Fruit fly (Drosophila melanogaster) whole organism, embryonic: ENCODE data around the gene CG31358.

ENCODE experiments used
- Atf-2 ChIP-seq: fragments of 200-800 bp; sonication (Bioruptor generic); optimal IDR thresholded peaks from 2 replicates; lab custom pipeline; 2016; ENCODE audit warnings: missing biosample characterization, missing genetic modification characterization
- CG11247 ChIP-seq: fragments of 200-800 bp; sonication (Bioruptor generic); IDR thresholded peaks from 2 replicates; pipeline ENCODE4 v1.3.6; 2022; ENCODE audit warnings: missing biosample characterization, missing genetic modification characterization
- CG13424 ChIP-seq: fragments of 200-800 bp; sonication (Bioruptor generic); optimal IDR thresholded peaks from 2 replicates; lab custom pipeline; 2019; ENCODE audit warnings: missing biosample characterization, mild to moderate bottlenecking, missing genetic modification characterization, moderate library complexity
- CG13775 ChIP-seq: fragments of 200-800 bp; sonication (Bioruptor generic); optimal IDR thresholded peaks from 3 replicates; lab custom pipeline; 2017; ENCODE audit warnings: missing biosample characterization, mild to moderate bottlenecking, missing genetic modification characterization
- CG15073 ChIP-seq: fragments of 200-800 bp; sonication (Bioruptor generic); optimal IDR thresholded peaks from 2 replicates; lab custom pipeline; 2016; ENCODE audit warnings: missing biosample characterization, missing genetic modification characterization
- CG17328 ChIP-seq: fragments of 200-800 bp; sonication (Bioruptor generic); IDR thresholded peaks from 2 replicates; pipeline ENCODE4 v1.3.6; 2022; ENCODE audit warnings: missing biosample characterization, missing genetic modification characterization
- CG17385 ChIP-seq: fragments of 200-800 bp; sonication (Bioruptor generic); optimal IDR thresholded peaks from 3 replicates; lab custom pipeline; 2018; ENCODE audit warnings: missing biosample characterization, mild to moderate bottlenecking, missing genetic modification characterization
- CG17912 ChIP-seq: fragments of 200-800 bp; sonication (Bioruptor generic); optimal IDR thresholded peaks from 2 replicates; lab custom pipeline; 2018; ENCODE audit warnings: missing biosample characterization, mild to moderate bottlenecking, missing genetic modification characterization
- CG2116 ChIP-seq: fragments of 200-800 bp; sonication (Bioruptor generic); optimal IDR thresholded peaks from 3 replicates; lab custom pipeline; 2018; ENCODE audit warnings: missing biosample characterization, mild to moderate bottlenecking, missing genetic modification characterization
- CG42726 ChIP-seq: fragments of 200-800 bp; sonication (Bioruptor generic); IDR thresholded peaks from 2 replicates; pipeline ENCODE4 v1.3.6; 2022; ENCODE audit warnings: missing biosample characterization, missing genetic modification characterization; ENCODE audit not compliant: partially characterized antibody
- CG4328 ChIP-seq: fragments of 200-800 bp; sonication (Bioruptor generic); optimal IDR thresholded peaks from 3 replicates; lab custom pipeline; 2017; ENCODE audit warnings: missing biosample characterization, missing genetic modification reagents, missing genetic modification characterization
- CG6813 ChIP-seq: fragments of 200-800 bp; sonication (Bioruptor generic); optimal IDR thresholded peaks from 2 replicates; lab custom pipeline; 2017; ENCODE audit warnings: missing biosample characterization, missing genetic modification characterization, mild to moderate bottlenecking, moderate library complexity, missing genetic modification reagents
- CG8924 ChIP-seq: fragments of 200-800 bp; optimal IDR thresholded peaks from 3 replicates; lab custom pipeline; 2019; ENCODE audit warnings: missing biosample characterization, mild to moderate bottlenecking, missing genetic modification characterization, moderate library complexity
- CG9609 ChIP-seq: fragments of 200-800 bp; sonication (Bioruptor generic); optimal IDR thresholded peaks from 3 replicates; lab custom pipeline; 2016; ENCODE audit warnings: missing biosample characterization, missing genetic modification characterization
- Dbx ChIP-seq: fragments of 200-800 bp; sonication (Bioruptor generic); IDR thresholded peaks from 3 replicates; pipeline ENCODE4 v1.3.6; 2022; ENCODE audit warnings: missing biosample characterization, missing genetic modification characterization
- Dfd ChIP-seq, 2 experiments: fragments of >200 bp; optimal IDR thresholded peaks; 2 replicates each; lab custom pipeline; 2017; ENCODE audit warnings: missing biosample characterization in 2 of 2, missing genetic modification characterization in 2 of 2
- Dll ChIP-seq: fragments of 200-800 bp; sonication (Bioruptor generic); IDR thresholded peaks from 4 replicates; pipeline ENCODE4 v1.3.6; 2022; ENCODE audit warnings: missing biosample characterization, missing genetic modification characterization; ENCODE audit not compliant: partially characterized antibody
- Drgx ChIP-seq: fragments of 200-800 bp; sonication (Bioruptor generic); IDR thresholded peaks from 2 replicates; pipeline ENCODE4 v1.3.6; 2022; ENCODE audit warnings: missing biosample characterization, missing genetic modification characterization
- Ets65A ChIP-seq: fragments of 200-800 bp; sonication (Bioruptor generic); peaks from one replicate; lab custom pipeline; 2016; ENCODE audit warnings: missing biosample characterization, missing genetic modification characterization
- HLH4C ChIP-seq: fragments of 200-800 bp; sonication (Bioruptor generic); IDR thresholded peaks from 3 replicates; pipeline ENCODE4 v1.3.6; 2022; ENCODE audit warnings: missing biosample characterization, missing genetic modification characterization; ENCODE audit not compliant: partially characterized antibody
- Hey ChIP-seq: fragments of 200-800 bp; sonication (Bioruptor generic); optimal IDR thresholded peaks from 3 replicates; lab custom pipeline; 2018; ENCODE audit warnings: missing biosample characterization, mild to moderate bottlenecking, missing genetic modification characterization
- Kr ChIP-seq: fragments of 200-800 bp; sonication (Bioruptor generic); optimal IDR thresholded peaks from 2 replicates; lab custom pipeline; 2017; ENCODE audit warnings: missing biosample characterization, mild to moderate bottlenecking, missing genetic modification characterization
- Lhr ChIP-seq: fragments of 200-800 bp; sonication (Bioruptor generic); optimal IDR thresholded peaks from 3 replicates; lab custom pipeline; 2017; ENCODE audit warnings: mild to moderate bottlenecking, missing biosample characterization, missing genetic modification reagents, missing genetic modification characterization
- NC2β ChIP-seq: fragments of 200-800 bp; sonication (Bioruptor generic); optimal IDR thresholded peaks from 2 replicates; lab custom pipeline; 2016; ENCODE audit warnings: missing biosample characterization, missing genetic modification characterization
- Nf-YB ChIP-seq: fragments of 200-800 bp; sonication (Bioruptor generic); optimal IDR thresholded peaks from 3 replicates; lab custom pipeline; 2019; ENCODE audit warnings: missing biosample characterization, mild to moderate bottlenecking, missing genetic modification characterization, moderate library complexity
- Opbp ChIP-seq: fragments of 200-800 bp; sonication (Bioruptor generic); IDR thresholded peaks from 3 replicates; pipeline ENCODE4 v1.3.6; 2022; ENCODE audit warnings: missing biosample characterization, missing genetic modification characterization; ENCODE audit not compliant: partially characterized antibody
- Optix ChIP-seq: fragments of 200-800 bp; sonication (Bioruptor generic); IDR thresholded peaks from 3 replicates; pipeline ENCODE4 v1.3.6; 2022; ENCODE audit warnings: missing biosample characterization, missing genetic modification characterization
- Sry-β ChIP-seq: fragments of 200-800 bp; sonication (Bioruptor generic); optimal IDR thresholded peaks from 2 replicates; lab custom pipeline; 2018; ENCODE audit warnings: missing biosample characterization, mild to moderate bottlenecking, missing genetic modification characterization, moderate library complexity
- ab ChIP-seq: fragments of 200-800 bp; sonication (Bioruptor generic); optimal IDR thresholded peaks from 2 replicates; lab custom pipeline; 2016; ENCODE audit warnings: missing biosample characterization, missing genetic modification characterization
- chinmo ChIP-seq: fragments of 200-800 bp; sonication (Bioruptor generic); IDR thresholded peaks from 4 replicates; pipeline ENCODE4 v1.3.6; 2022; ENCODE audit warnings: missing biosample characterization, missing genetic modification characterization; ENCODE audit not compliant: partially characterized antibody
- chn ChIP-seq: fragments of 200-800 bp; sonication (Bioruptor generic); optimal IDR thresholded peaks from 2 replicates; lab custom pipeline; 2016; ENCODE audit warnings: missing biosample characterization, missing genetic modification characterization
- ci ChIP-seq: fragments of 200-800 bp; sonication (Bioruptor generic); IDR thresholded peaks from 3 replicates; pipeline ENCODE4 v1.3.6; 2022; ENCODE audit warnings: missing biosample characterization, missing genetic modification characterization
- ewg ChIP-seq: fragments of 200-800 bp; sonication (Bioruptor generic); optimal IDR thresholded peaks from 3 replicates; lab custom pipeline; 2017; ENCODE audit warnings: mild to moderate bottlenecking, missing biosample characterization, missing genetic modification reagents, missing genetic modification characterization
- nerfin-2 ChIP-seq: fragments of 200-800 bp; sonication (Bioruptor generic); IDR thresholded peaks from 2 replicates; pipeline ENCODE4 v1.3.6; 2022; ENCODE audit warnings: missing biosample characterization, missing genetic modification characterization; ENCODE audit not compliant: partially characterized antibody
- nom ChIP-seq: fragments of 200-800 bp; sonication (Bioruptor generic); optimal IDR thresholded peaks from 2 replicates; lab custom pipeline; 2017; ENCODE audit warnings: missing biosample characterization, missing genetic modification characterization, mild to moderate bottlenecking, moderate library complexity, missing genetic modification reagents
- pfk ChIP-seq: fragments of 200-800 bp; sonication (Bioruptor generic); optimal IDR thresholded peaks from 2 replicates; lab custom pipeline; 2018; ENCODE audit warnings: missing biosample characterization, mild to moderate bottlenecking, missing genetic modification characterization, moderate library complexity
- pita ChIP-seq: fragments of 200-800 bp; sonication (Bioruptor generic); optimal IDR thresholded peaks from 2 replicates; lab custom pipeline; 2017; ENCODE audit warnings: missing biosample characterization, mild to moderate bottlenecking, missing genetic modification characterization
- psq ChIP-seq: fragments of 200-800 bp; sonication (Bioruptor generic); optimal IDR thresholded peaks from 2 replicates; lab custom pipeline; 2017; ENCODE audit warnings: missing biosample characterization, missing genetic modification characterization
- scrt ChIP-seq: fragments of 200-800 bp; sonication (Bioruptor generic); optimal IDR thresholded peaks from 2 replicates; lab custom pipeline; 2018; ENCODE audit warnings: missing biosample characterization, mild to moderate bottlenecking, missing genetic modification characterization, moderate library complexity
- seq ChIP-seq: fragments of 200-800 bp; sonication (Bioruptor generic); IDR thresholded peaks from 2 replicates; pipeline ENCODE4 v1.3.6; 2022; ENCODE audit warnings: missing biosample characterization, missing genetic modification characterization
- slbo ChIP-seq: fragments of 200-800 bp; sonication (Bioruptor generic); IDR thresholded peaks from 2 replicates; pipeline ENCODE4 v1.3.6; 2022; ENCODE audit warnings: missing biosample characterization, missing genetic modification characterization
- stwl ChIP-seq: fragments of 200-800 bp; sonication (Bioruptor generic); optimal IDR thresholded peaks from 3 replicates; lab custom pipeline; 2018; ENCODE audit warnings: missing biosample characterization, mild to moderate bottlenecking, missing genetic modification characterization, moderate library complexity
- tx ChIP-seq: fragments of 200-800 bp; sonication (Bioruptor generic); optimal IDR thresholded peaks from 2 replicates; lab custom pipeline; 2016; ENCODE audit warnings: missing biosample characterization, missing genetic modification characterization

CG31358 gene

DNA sequence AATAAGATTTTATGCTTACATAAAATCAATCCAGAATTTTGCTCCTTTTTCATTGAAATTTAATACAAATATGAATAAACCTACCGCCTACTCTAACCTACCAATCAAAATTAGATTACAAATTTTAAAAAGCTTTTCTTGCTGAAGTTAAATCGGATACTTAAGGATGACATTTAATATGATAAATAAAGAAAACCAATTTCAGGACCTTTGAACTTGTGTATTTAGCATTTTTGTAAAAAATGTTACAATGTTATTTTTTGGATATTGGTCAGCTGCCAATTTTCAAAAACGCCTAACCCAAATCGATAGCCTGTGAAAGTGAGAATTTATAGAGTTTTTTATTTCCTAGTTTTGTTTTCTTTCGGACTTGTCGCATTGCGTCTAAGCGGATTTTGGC lies 17.6 kb upstream of the CG31358 start, which contains the start of gene CG14739:
Gene CG14739 (minus strand): TSS at position 101 of the 400 bp plus-strand sequence.
- TF ChIP-seq CG8924 (no peak), Ets65A (peak; percentile 40)

DNA sequence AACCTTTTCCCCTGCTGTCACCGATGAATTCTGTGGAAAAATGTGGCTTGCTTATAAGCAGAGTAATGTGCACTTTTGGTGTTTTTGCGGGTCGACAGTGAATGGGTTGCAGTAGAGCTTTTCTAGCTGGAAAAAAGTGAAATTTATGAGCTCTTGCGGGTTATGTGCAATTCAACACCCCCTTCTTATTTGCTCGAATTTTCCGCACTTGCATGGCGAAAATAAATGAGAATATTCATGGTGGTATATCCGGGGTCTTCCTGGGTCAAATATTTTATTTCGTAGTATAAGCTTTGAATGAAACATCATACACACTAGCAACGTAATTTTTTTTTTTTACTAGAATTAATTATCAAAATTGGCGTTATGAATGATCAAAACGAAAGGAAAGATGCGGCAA lies 8.7 kb upstream of the CG31358 start, which contains the start of gene CG14736:
Gene CG14736 (plus strand): TSS at position 301 of the 400 bp plus-strand sequence.
- TF ChIP-seq Ets65A, result peak; percentile 87
- TF ChIP-seq CG17385 (GFP tag; lab: Kevin White, UChicago), result no peak

DNA sequence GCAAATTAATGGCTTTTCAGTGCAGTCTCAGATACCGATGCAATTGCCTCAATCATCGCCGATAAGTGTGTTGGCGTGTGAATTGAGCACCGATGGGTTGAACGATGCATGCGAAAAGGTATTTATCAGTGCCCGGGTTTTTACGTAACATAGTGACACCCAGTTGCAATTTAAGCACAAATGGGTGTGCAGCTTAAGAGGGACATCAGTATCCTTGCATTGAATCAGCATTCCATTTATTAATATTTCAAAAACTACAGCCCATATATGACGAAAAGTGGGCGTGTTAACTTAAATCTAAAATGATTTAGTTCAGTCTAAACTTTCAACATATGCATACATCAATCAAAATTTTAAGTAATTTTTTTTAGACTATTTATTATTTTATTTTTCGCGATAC lies 1.3 kb upstream of the CG31358 start, which contains the start of gene ssp5:
Gene ssp5 (plus strand): TSS at position 301 of the 400 bp plus-strand sequence.
- TF ChIP-seq CG42726 (GFP tag; lab: Robert Waterston, UW), result no peak
- TF ChIP-seq chinmo (GFP tag; lab: Robert Waterston, UW), result no peak

DNA sequence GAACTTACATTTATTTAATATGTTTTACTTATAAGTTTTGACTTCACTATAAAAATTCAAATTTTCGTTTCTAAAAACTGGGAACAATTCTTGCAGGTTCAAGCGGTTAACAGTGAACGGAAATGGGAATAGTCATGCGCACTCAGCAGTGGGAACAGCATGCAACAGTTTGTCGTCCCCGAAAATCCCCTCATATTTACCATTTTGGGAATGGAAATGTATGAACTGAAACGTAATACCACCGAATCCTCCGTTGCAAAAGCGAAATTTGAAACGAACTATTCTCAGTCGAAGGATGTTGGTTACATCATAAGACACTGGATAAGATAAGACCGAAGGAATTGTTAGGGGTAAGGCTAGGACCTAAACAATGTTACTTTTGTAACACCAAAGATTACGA lies 10.6 kb downstream of the CG31358 start:
- TF ChIP-seq CG17328 (GFP tag; lab: Robert Waterston, UW), result no peak
- TF ChIP-seq nerfin-2 (GFP tag; lab: Robert Waterston, UW), result no peak
- TF ChIP-seq pfk (GFP tag; lab: Kevin White, UChicago), result peak; percentile 90
- TF ChIP-seq stwl (tag; lab: Kevin White, UChicago), result peak; percentile 16
- no peak for TF ChIP-seq pita (GFP tag; lab: Kevin White, UChicago)
- TF ChIP-seq scrt (GFP tag; lab: Kevin White, UChicago), result peak; percentile 97
- TF ChIP-seq psq (GFP tag; lab: Kevin White, UChicago), result no peak
- TF ChIP-seq ewg (GFP tag; lab: Kevin White, UChicago), result peak; percentile 58
- TF ChIP-seq CG13775 (GFP tag; lab: Kevin White, UChicago), result no peak
- TF ChIP-seq CG17912 (GFP tag; lab: Kevin White, UChicago), result no peak

DNA sequence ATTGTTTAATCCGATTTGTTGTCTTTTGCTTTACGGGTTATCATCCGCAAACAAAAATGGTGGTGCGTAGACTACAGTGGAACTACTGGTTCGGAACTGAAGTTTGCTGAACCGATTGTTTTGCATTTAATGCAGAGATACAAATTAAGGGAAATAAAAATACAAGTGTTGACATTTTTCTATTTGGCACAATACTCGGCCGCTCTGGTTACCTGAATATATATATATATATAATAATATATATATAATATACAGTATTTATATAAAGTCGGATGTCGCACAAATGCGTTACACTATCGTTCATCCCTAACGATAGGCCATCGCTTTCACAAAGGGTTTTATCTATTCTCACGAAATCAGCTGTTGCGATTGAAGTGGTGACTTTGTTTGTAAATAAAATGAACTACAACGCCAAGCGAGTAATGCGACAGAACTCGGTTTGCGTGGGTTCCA lies 14.7 kb downstream of the CG31358 start, which contains the start of the genes DCAF12 and Spt3:
Gene DCAF12 (minus strand): TSS at position 204 of the 453 bp plus-strand sequence.
Gene Spt3 (plus strand): TSS at position 329 of the 453 bp plus-strand sequence.
- TF ChIP-seq slbo (GFP tag; lab: Robert Waterston, UW) (peak; percentile 77), CG2116 (GFP tag; lab: Kevin White, UChicago) (peak; percentile 35), CG6813 (no peak), CG13424 (tag; lab: Kevin White, UChicago) (peak; percentile 72), chn (GFP tag; lab: Kevin White, UChicago) (no peak), Drgx (GFP tag; lab: Robert Waterston, UW) (no peak), CG4328 (no peak), Optix (GFP tag; lab: Robert Waterston, UW) (no peak), Nf-YB (GFP tag; lab: Kevin White, UChicago) (peak; percentile 11), tx (no peak), Kr (GFP tag; lab: Kevin White, UChicago) (peak; percentile 91), CG11247 (GFP tag; lab: Robert Waterston, UW) (0 out of 2 replicates have a peak, but pooled peaks have one; percentile 42), seq (GFP tag; lab: Robert Waterston, UW) (no peak), HLH4C (GFP tag; lab: Robert Waterston, UW) (peak; percentile 93), ci (GFP tag; lab: Robert Waterston, UW) (no peak), nom (GFP tag; lab: Kevin White, UChicago) (no peak), ab (no peak), NC2β (GFP tag; lab: Kevin White, UChicago) (no peak), Dfd (GFP tag; optimal IDR thresholded peaks at IDR 0.05; lab: Kevin White, UChicago) (no peak), Lhr (GFP tag; lab: Kevin White, UChicago) (peak; percentile 3), Opbp (GFP tag; lab: Robert Waterston, UW) (peak; percentile 90), Dbx (GFP tag; lab: Robert Waterston, UW) (peak; percentile 49; the same call in 1 of the 3 replicates), Sry-β (GFP tag; lab: Kevin White, UChicago) (peak; percentile 76), Atf-2 (GFP tag; lab: Kevin White, UChicago) (no peak), CG15073 (GFP tag; lab: Kevin White, UChicago) (no peak), CG9609 (GFP tag; lab: Kevin White, UChicago) (no peak), Hey (tag; lab: Kevin White, UChicago) (no peak), Dll (GFP tag; lab: Robert Waterston, UW) (peak; percentile 98)
